Worm (Caenorhabditis elegans): Measurements from ENCODE around the gene srw-130.

DNA sequence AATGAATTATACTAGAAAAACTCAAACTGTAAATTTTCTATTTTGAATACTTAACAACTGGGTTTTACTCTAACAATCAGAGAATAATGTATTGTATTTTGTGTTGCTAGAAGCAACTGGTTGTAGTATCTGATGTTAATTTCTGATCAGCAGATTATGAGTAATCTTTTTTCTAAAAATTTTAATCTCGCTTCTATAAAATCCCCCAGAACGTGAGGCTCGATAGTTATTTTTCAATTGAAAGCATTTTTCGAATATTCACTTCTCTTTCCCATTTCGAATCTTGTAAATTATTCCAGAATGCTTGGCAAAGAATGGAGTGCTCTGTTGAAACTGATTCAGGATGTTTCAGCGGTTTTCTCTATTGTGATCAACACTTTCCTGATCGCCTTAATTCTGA, 30.8 kb downstream of the srw-130 start, which contains the start of gene str-227:
- TF ChIP-seq ceh-82 (tag; optimal IDR thresholded peaks at IDR 0.05) (no peak), hmg-1.1 (GFP tag; IDR thresholded peaks at IDR 0.05) (no peak), unc-39 (tag; optimal IDR thresholded peaks at IDR 0.05) (no peak), cey-2 (tag; optimal IDR thresholded peaks at IDR 0.05; ENCODE audit: borderline replicate concordance, insufficient read depth) (no peak)

Data from whole organism, L4 larva.